Worm (Caenorhabditis elegans): ENCODE results near the gene C35D10.1.

ce11 chrIII:4899035-4899578 lies 19.6 kb downstream of the C35D10.1 start, which contains the start of gene nhl-2:
- no peak for TF ChIP-seq unc-86 (tag; optimal IDR thresholded peaks at IDR 0.05)
- TF ChIP-seq dpl-1 (GFP tag; optimal IDR thresholded peaks at IDR 0.05) = no peak
- no peak for TF ChIP-seq unc-130 (tag; optimal IDR thresholded peaks at IDR 0.05)
- no peak for TF ChIP-seq elt-3 (tag; optimal IDR thresholded peaks at IDR 0.05)
- TF ChIP-seq elt-2 (tag; optimal IDR thresholded peaks at IDR 0.05) = no peak
- no peak for TF ChIP-seq nhr-11 (tag; optimal IDR thresholded peaks at IDR 0.05)
- no peak for TF ChIP-seq ets-5 (GFP tag; IDR thresholded peaks at IDR 0.05)
